Worm (Caenorhabditis elegans) whole organism, late embryonic: ENCODE measurements around the gene vab-1.

Experiments
- C08G9.2 ChIP-seq: sonication (generic microtip); optimal IDR thresholded peaks from 2 replicates; lab custom pipeline; 2016; ENCODE audit warnings: mild to moderate bottlenecking, missing genetic modification characterization, moderate library complexity, missing compliant biosample characterization
- K02D7.2 ChIP-seq: sonication (generic microtip); optimal IDR thresholded peaks from 2 replicates; lab custom pipeline; 2017; ENCODE audit warnings: mild to moderate bottlenecking, missing genetic modification characterization, missing compliant biosample characterization
- T23F11.4 ChIP-seq: fragments of 200-800 bp; sonication (Bioruptor generic); optimal IDR thresholded peaks from 2 replicates; lab custom pipeline; 2018; ENCODE audit warnings: mild to moderate bottlenecking, missing genetic modification characterization, missing compliant biosample characterization
- ahr-1 ChIP-seq: sonication (generic microtip); optimal IDR thresholded peaks from 2 replicates; lab custom pipeline; 2016; ENCODE audit warnings: missing genetic modification characterization, missing compliant biosample characterization
- ama-1 ChIP-seq: fragments of 150-350 bp; optimal IDR thresholded peaks from 2 replicates; lab custom pipeline; 2014
- ceh-14 ChIP-seq: sonication (generic microtip); optimal IDR thresholded peaks from 2 replicates; lab custom pipeline; 2016; ENCODE audit warnings: missing genotype, missing genetic modification characterization, missing compliant biosample characterization
- ceh-2 ChIP-seq: sonication (generic microtip); optimal IDR thresholded peaks from 2 replicates; lab custom pipeline; 2016; ENCODE audit warnings: missing genotype, missing genetic modification characterization, missing compliant biosample characterization
- ceh-22 ChIP-seq: sonication (generic microtip); optimal IDR thresholded peaks from 2 replicates; lab custom pipeline; 2017; ENCODE audit warnings: missing biosample characterization, missing genetic modification characterization
- ceh-30 ChIP-seq: fragments of 150-350 bp; optimal IDR thresholded peaks from 2 replicates; lab custom pipeline; 2014; ENCODE audit warnings: missing biosample characterization, missing genetic modification characterization
- ceh-31 ChIP-seq: sonication (generic microtip); optimal IDR thresholded peaks from 2 replicates; lab custom pipeline; 2016; ENCODE audit warnings: missing genetic modification characterization, missing compliant biosample characterization
- ceh-34 ChIP-seq: sonication (generic microtip); optimal IDR thresholded peaks from 2 replicates; lab custom pipeline; 2016; ENCODE audit warnings: mild to moderate bottlenecking, missing genetic modification characterization, missing compliant biosample characterization
- ceh-45 ChIP-seq: fragments of 200-800 bp; sonication (Bioruptor generic); IDR thresholded peaks from 2 replicates; pipeline ENCODE4 v1.3.6; 2022; ENCODE audit warnings: missing genetic modification reagents, missing genetic modification characterization, missing compliant biosample characterization
- ceh-48 ChIP-seq: sonication (generic microtip); optimal IDR thresholded peaks from 2 replicates; lab custom pipeline; 2016; ENCODE audit warnings: missing genetic modification characterization, inconsistent platforms, missing compliant biosample characterization
- che-1 ChIP-seq: sonication (generic microtip); optimal IDR thresholded peaks from 2 replicates; lab custom pipeline; 2016; ENCODE audit warnings: mild to moderate bottlenecking, missing genetic modification characterization, missing compliant biosample characterization
- dmd-4 ChIP-seq: sonication (generic microtip); optimal IDR thresholded peaks from 2 replicates; lab custom pipeline; 2016; ENCODE audit warnings: borderline replicate concordance, missing genetic modification characterization, missing compliant biosample characterization
- dve-1 ChIP-seq: sonication (generic microtip); optimal IDR thresholded peaks from 2 replicates; lab custom pipeline; 2017; ENCODE audit warnings: antibody characterized with exemption, mild to moderate bottlenecking, missing genetic modification characterization, missing compliant biosample characterization
- ets-4 ChIP-seq: sonication (generic microtip); optimal IDR thresholded peaks from 2 replicates; lab custom pipeline; 2016; ENCODE audit warnings: missing genetic modification characterization, missing compliant biosample characterization
- fkh-10 ChIP-seq: fragments of 150-350 bp; optimal IDR thresholded peaks from 2 replicates; lab custom pipeline; 2014; ENCODE audit warnings: missing biosample characterization, missing genetic modification reagents, missing genetic modification characterization
- gmeb-2 ChIP-seq: sonication (generic microtip); optimal IDR thresholded peaks from 2 replicates; lab custom pipeline; 2016; ENCODE audit warnings: missing genetic modification characterization, inconsistent platforms, missing compliant biosample characterization
- hlh-30 ChIP-seq: sonication (generic microtip); optimal IDR thresholded peaks from 2 replicates; lab custom pipeline; 2017; ENCODE audit warnings: antibody characterized with exemption, missing genetic modification characterization, missing compliant biosample characterization; ENCODE audit not compliant: insufficient read depth
- hlh-6 ChIP-seq: sonication (generic microtip); optimal IDR thresholded peaks from 2 replicates; lab custom pipeline; 2016; ENCODE audit warnings: missing genotype, missing genetic modification characterization, missing compliant biosample characterization
- lin-11 ChIP-seq: fragments of 200-800 bp; sonication (Bioruptor generic); optimal IDR thresholded peaks from 2 replicates; lab custom pipeline; 2018; ENCODE audit warnings: mild to moderate bottlenecking, missing genetic modification characterization, missing compliant biosample characterization
- nhr-11 ChIP-seq: fragments of 150-350 bp; optimal IDR thresholded peaks from 2 replicates; lab custom pipeline; 2014; ENCODE audit warnings: missing biosample characterization, missing genetic modification characterization
- pag-3 ChIP-seq: sonication (generic microtip); optimal IDR thresholded peaks from 2 replicates; lab custom pipeline; 2016; ENCODE audit warnings: missing compliant biosample characterization, missing genetic modification characterization, borderline replicate concordance
- sdc-2 ChIP-seq: sonication (generic microtip); optimal IDR thresholded peaks from 2 replicates; lab custom pipeline; 2016; ENCODE audit warnings: missing genotype, missing genetic modification characterization, missing compliant biosample characterization
- tbx-2 ChIP-seq: sonication (generic microtip); optimal IDR thresholded peaks from 2 replicates; lab custom pipeline; 2016; ENCODE audit warnings: missing genetic modification characterization, missing compliant biosample characterization
- unc-3 ChIP-seq, 2 experiments: fragments of 200-800 bp in 1 of 2; sonication (Bioruptor generic) in 1 of 2; sonication (generic microtip) in 1 of 2; conservative IDR thresholded peaks in 1 of 2; optimal IDR thresholded peaks in 1 of 2; 2 replicates each; pipeline versions ENCODE4 v1.3.6 to Lab custom; 2016 to 2022; ENCODE audit warnings: missing compliant biosample characterization in 2 of 2, missing genetic modification characterization in 2 of 2, missing genetic modification reagents in 1 of 2
- unc-42 ChIP-seq: sonication (generic microtip); optimal IDR thresholded peaks from 2 replicates; lab custom pipeline; 2016; ENCODE audit warnings: missing genotype, missing genetic modification characterization, missing compliant biosample characterization
- unc-55 ChIP-seq: sonication (generic microtip); optimal IDR thresholded peaks from 2 replicates; lab custom pipeline; 2017; ENCODE audit warnings: missing biosample characterization, missing genetic modification reagents, missing genetic modification characterization
- ztf-16 ChIP-seq: sonication (generic microtip); optimal IDR thresholded peaks from 2 replicates; lab custom pipeline; 2017; ENCODE audit warnings: missing genetic modification characterization, missing compliant biosample characterization

The vab-1 gene

DNA sequence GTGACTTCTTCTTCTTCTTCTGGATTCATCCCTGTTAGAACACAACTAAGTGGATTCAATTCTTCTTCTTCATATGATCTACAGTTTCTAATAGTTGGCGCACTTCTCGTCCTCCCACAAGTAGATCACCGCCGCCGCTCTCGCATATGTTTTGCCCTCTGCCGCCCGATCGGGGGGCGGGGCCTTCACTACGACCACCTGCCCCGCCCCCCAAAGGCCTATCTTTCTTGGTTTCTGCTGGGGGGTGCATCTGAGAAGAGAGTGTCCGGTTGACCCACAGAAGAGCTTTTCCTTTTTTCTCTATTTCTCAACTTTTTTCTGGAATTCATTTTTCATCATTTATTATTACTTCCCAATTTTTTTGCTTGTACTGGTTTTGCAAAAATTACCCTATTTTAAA, 688 bp upstream of the vab-1 start (continued):
- TF ChIP-seq sdc-2 = no peak
- TF ChIP-seq tbx-2 (tag; lab: Kevin White, UChicago) = peak; percentile 11
- no peak for TF ChIP-seq ceh-45 (GFP tag; lab: Robert Waterston, UW)
- TF ChIP-seq ets-4 (tag; lab: Kevin White, UChicago) = no peak

DNA sequence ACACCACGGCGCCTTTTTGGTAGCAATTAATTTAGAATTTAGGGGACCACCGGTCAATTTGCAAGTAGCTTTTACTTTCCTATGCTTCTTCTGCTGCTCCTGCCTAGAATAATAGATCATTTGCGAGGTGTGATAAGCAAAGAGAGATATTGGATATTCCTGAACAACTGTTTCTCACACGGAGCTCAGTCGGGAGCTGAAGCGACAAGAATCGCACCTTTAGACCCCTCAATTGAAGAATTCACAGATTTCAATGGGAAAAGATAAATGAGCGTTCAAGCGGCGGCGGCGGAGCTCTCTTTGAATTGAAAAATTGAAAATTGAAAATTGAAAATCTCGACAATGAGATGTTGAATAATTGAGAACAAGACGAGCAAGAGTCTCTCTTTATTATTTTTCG, 779 bp downstream of the vab-1 start:
- no peak for TF ChIP-seq ceh-34 (tag; lab: Kevin White, UChicago)
- TF ChIP-seq hlh-30 (tag; lab: Kevin White, UChicago) = no peak
- TF ChIP-seq lin-11 (tag; lab: Kevin White, UChicago) = no peak
- TF ChIP-seq ceh-48 (tag; lab: Kevin White, UChicago) = no peak
- no peak for TF ChIP-seq ceh-22
- TF ChIP-seq hlh-6 (tag; lab: Kevin White, UChicago) = no peak
- TF ChIP-seq ceh-30 = no peak
- no peak for TF ChIP-seq nhr-11
- TF ChIP-seq gmeb-2 = no peak
- no peak for TF ChIP-seq ceh-45 (GFP tag; lab: Robert Waterston, UW)
- TF ChIP-seq ztf-16 = no peak
- TF ChIP-seq pag-3 (tag; lab: Kevin White, UChicago) = no peak
- TF ChIP-seq ceh-31 (tag; lab: Kevin White, UChicago) = no peak
- TF ChIP-seq fkh-10 (GFP tag; lab: Kevin White, UChicago) = no peak
- no peak for TF ChIP-seq ceh-14 (tag; lab: Kevin White, UChicago)

DNA sequence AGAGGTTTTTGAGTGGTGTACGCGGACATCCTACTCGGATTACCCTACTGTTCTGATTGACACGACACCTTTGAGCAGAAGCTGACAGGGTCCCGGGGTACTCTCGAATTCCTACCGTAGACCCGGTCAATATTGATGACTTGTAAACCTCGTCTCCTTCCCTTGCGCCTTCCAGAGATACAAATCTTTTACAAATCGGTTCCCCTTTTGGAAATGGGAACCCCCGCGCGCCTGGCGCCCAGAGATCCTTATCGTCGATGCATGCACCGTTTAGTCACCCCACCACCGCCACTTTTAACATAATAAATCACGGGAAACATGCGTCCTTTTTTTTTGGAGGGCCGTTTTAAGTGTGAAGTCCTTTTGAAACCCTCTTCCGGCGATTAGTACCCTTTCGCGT, 1.3 kb downstream of the vab-1 start:
- TF ChIP-seq dmd-4 (no peak), ceh-34 (tag; lab: Kevin White, UChicago) (peak; percentile 64)

DNA sequence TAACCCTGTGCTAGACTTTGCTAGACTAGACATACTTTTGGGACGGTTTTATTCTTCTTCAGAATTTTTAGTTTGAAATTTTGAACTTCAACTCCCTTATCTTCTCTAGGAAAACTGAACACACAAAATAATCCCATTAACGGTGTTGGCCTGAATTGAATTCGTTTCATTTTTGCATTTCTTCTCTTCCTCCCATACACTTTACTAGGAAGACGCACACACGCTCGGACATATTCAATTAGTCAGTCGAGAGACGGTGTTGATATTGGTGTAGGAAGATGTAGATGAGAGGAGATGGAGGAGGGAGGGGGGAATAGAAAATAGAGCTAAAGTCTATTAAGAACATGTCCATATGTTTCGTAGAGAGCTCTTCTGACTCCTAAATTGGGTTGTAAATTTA, 2.9 kb downstream of the vab-1 start:
- no peak for TF ChIP-seq ahr-1 (tag; lab: Kevin White, UChicago)
- TF ChIP-seq K02D7.2 (tag; lab: Kevin White, UChicago) = no peak
- peak; percentile 96 for TF ChIP-seq unc-42 (tag; lab: Kevin White, UChicago)
- TF ChIP-seq T23F11.4 (GFP tag; lab: Kevin White, UChicago) = no peak

DNA sequence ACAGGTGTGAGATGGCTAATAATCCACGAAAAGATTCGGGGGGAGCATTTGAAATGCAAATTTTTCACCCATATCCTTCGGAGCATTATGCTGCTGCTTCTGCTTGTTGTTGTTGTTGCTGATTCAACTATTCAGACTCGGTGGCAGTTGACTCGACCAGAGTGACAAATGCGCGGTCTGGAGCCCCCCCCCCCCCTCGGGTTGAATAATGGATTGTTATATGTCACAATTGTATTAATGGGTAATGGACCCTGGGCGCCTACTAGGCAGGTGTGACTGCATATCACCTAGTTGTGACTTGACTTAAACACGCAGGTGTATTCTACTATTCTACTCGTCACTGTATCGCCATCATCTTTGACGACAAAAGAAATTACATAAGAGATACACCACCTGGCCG, 3.8 kb downstream of the vab-1 start:
- TF ChIP-seq unc-55 (GFP tag; lab: Kevin White, UChicago) = peak; percentile 76
- no peak for TF ChIP-seq ceh-45 (GFP tag; lab: Robert Waterston, UW)

DNA sequence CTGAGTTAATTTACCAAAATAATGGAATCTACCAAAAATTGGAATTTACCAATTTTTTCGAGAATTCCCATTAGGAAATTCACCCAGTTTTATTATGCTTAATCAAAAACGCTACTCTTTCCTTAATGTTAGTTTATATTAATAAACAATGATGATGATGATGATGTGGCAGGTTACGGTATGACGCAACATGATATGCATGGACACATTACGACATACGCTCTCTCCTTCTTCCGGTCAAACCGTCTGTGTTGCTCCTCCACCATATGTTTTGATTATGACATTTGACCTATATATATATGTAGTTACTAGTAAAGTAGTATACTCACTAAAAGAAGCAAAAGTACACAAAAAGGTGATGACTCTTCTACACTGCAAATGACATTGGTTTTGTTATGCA, 5.6 kb downstream of the vab-1 start:
- peak; percentile 30 for TF ChIP-seq tbx-2 (tag; lab: Kevin White, UChicago)
- TF ChIP-seq C08G9.2 (tag; lab: Kevin White, UChicago) = no peak

DNA sequence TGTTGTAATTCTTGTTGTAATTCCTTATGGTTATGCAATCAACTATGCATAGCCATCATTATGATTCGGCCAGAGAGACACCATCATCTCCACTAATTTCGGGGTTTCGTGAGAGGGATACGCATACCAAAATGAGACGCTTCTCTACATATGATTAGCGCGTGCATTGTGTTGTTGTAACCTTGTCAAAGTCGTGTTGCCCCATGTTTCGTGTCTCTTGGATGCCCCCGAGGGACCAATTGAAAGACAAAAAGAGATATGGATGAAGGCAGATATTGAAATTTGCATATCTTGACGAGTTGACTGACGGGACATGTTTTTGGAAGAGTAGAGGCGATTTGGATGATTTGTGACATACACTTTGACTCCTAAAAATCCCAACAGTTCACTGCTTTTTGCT, 7.6 kb downstream of the vab-1 start:
- no peak for TF ChIP-seq ceh-45 (GFP tag; lab: Robert Waterston, UW)
- no peak for TF ChIP-seq ama-1 (lab: Kevin White, UChicago)
- peak; percentile 37 for TF ChIP-seq unc-55 (GFP tag; lab: Kevin White, UChicago)
- TF ChIP-seq unc-3 (GFP tag; conservative IDR thresholded peaks at IDR 0.05; lab: Robert Waterston, UW) = peak; percentile 63
- TF ChIP-seq unc-3 (tag; optimal IDR thresholded peaks at IDR 0.05; lab: Kevin White, UChicago) = no peak
- no peak for TF ChIP-seq ceh-2 (tag; lab: Kevin White, UChicago)
- TF ChIP-seq ztf-16 = no peak
- TF ChIP-seq unc-42 (tag; lab: Kevin White, UChicago) = peak; percentile 62
- TF ChIP-seq che-1 = no peak
- no peak for TF ChIP-seq dve-1 (tag; lab: Kevin White, UChicago)
